Fruit fly (Drosophila melanogaster) whole organism, embryonic: Measurements from ENCODE around the gene mRpL48.

Experiments used
- B-H1 ChIP-seq: fragments of 200-800 bp; sonication (Bioruptor generic); IDR thresholded peaks from 3 replicates; pipeline ENCODE4 v1.3.6; 2022; ENCODE audit warnings: missing biosample characterization, missing genetic modification characterization
- Blimp-1 ChIP-seq: fragments of 200-800 bp; sonication (Bioruptor generic); optimal IDR thresholded peaks from 3 replicates; lab custom pipeline; 2018; ENCODE audit warnings: missing biosample characterization, missing genetic modification characterization, mild to moderate bottlenecking, moderate library complexity, missing genetic modification reagents
- CG10209 ChIP-seq: fragments of 200-800 bp; sonication (Bioruptor generic); optimal IDR thresholded peaks from 3 replicates; lab custom pipeline; 2017; ENCODE audit warnings: missing biosample characterization, mild to moderate bottlenecking, missing genetic modification characterization, missing genetic modification reagents
- CG13123 ChIP-seq: fragments of 200-800 bp; sonication (Bioruptor generic); optimal IDR thresholded peaks from 2 replicates; lab custom pipeline; 2016; ENCODE audit warnings: missing biosample characterization, missing genetic modification characterization
- CG13624 ChIP-seq: fragments of 200-800 bp; sonication (Bioruptor generic); optimal IDR thresholded peaks from 2 replicates; lab custom pipeline; 2016; ENCODE audit warnings: missing biosample characterization, missing genetic modification characterization
- CG18262 ChIP-seq: fragments of 200-800 bp; optimal IDR thresholded peaks from 3 replicates; lab custom pipeline; 2019; ENCODE audit warnings: missing biosample characterization, mild to moderate bottlenecking, missing genetic modification characterization, moderate library complexity
- CG2116 ChIP-seq: fragments of 200-800 bp; sonication (Bioruptor generic); optimal IDR thresholded peaks from 3 replicates; lab custom pipeline; 2018; ENCODE audit warnings: missing biosample characterization, mild to moderate bottlenecking, missing genetic modification characterization
- CG2199 ChIP-seq: fragments of 200-800 bp; sonication (Bioruptor generic); IDR thresholded peaks from 3 replicates; pipeline ENCODE4 v1.3.6; 2022; ENCODE audit warnings: missing biosample characterization, missing genetic modification characterization
- CG30431 ChIP-seq: fragments of 200-800 bp; sonication (Bioruptor generic); optimal IDR thresholded peaks from 2 replicates; lab custom pipeline; 2017; ENCODE audit warnings: missing biosample characterization, missing genetic modification characterization
- CG33213 ChIP-seq: fragments of 200-800 bp; sonication (Bioruptor generic); optimal IDR thresholded peaks from 3 replicates; lab custom pipeline; 2016; ENCODE audit warnings: missing biosample characterization, missing genetic modification characterization
- CG33557 ChIP-seq: fragments of 200-800 bp; sonication (Bioruptor generic); optimal IDR thresholded peaks from 2 replicates; lab custom pipeline; 2019; ENCODE audit warnings: missing biosample characterization, mild to moderate bottlenecking, missing genetic modification characterization, moderate library complexity
- CG34422 ChIP-seq: fragments of 200-800 bp; sonication (Bioruptor generic); IDR thresholded peaks from 3 replicates; pipeline ENCODE4 v1.3.6; 2022; ENCODE audit warnings: missing biosample characterization, missing genetic modification characterization
- CG4282 ChIP-seq: fragments of 200-800 bp; sonication (Bioruptor generic); optimal IDR thresholded peaks from 2 replicates; lab custom pipeline; 2016; ENCODE audit warnings: missing biosample characterization, missing genetic modification characterization
- CG4707 ChIP-seq: fragments of 200-800 bp; sonication (Bioruptor generic); optimal IDR thresholded peaks from 2 replicates; lab custom pipeline; 2018; ENCODE audit warnings: missing biosample characterization, mild to moderate bottlenecking, missing genetic modification characterization, moderate library complexity
- CG7987 ChIP-seq: fragments of 200-800 bp; sonication (Bioruptor generic); optimal IDR thresholded peaks from 2 replicates; lab custom pipeline; 2018; ENCODE audit warnings: missing biosample characterization, mild to moderate bottlenecking, missing genetic modification characterization, moderate library complexity
- CTCF ChIP-seq: fragments of 200-800 bp; sonication (Bioruptor generic); optimal IDR thresholded peaks from 2 replicates; lab custom pipeline; 2017; ENCODE audit warnings: missing biosample characterization, mild to moderate bottlenecking, missing genetic modification characterization, moderate library complexity
- Dbx ChIP-seq: fragments of 200-800 bp; sonication (Bioruptor generic); IDR thresholded peaks from 3 replicates; pipeline ENCODE4 v1.3.6; 2022; ENCODE audit warnings: missing biosample characterization, missing genetic modification characterization
- Eip74EF ChIP-seq, 2 experiments: fragments of 200-800 bp in 1 of 2; fragments of >200 bp in 1 of 2; sonication (Bioruptor generic) in 1 of 2; optimal IDR thresholded peaks; 2 replicates each; lab custom pipeline; 2017 to 2019; ENCODE audit warnings: missing biosample characterization in 2 of 2, missing genetic modification characterization in 2 of 2, mild to moderate bottlenecking in 1 of 2, moderate library complexity in 1 of 2
- Ets97D ChIP-seq: fragments of 200-800 bp; sonication (Bioruptor generic); optimal IDR thresholded peaks from 3 replicates; lab custom pipeline; 2016; ENCODE audit warnings: missing biosample characterization, missing genetic modification characterization
- GATAe ChIP-seq: fragments of 200-800 bp; sonication (Bioruptor generic); conservative IDR thresholded peaks from 2 replicates; pipeline ENCODE4 v1.3.6; 2022; ENCODE audit warnings: missing biosample characterization, missing genetic modification characterization
- Gsc ChIP-seq: fragments of 200-800 bp; sonication (Bioruptor generic); IDR thresholded peaks from 2 replicates; pipeline ENCODE4 v1.3.6; 2022; ENCODE audit warnings: missing biosample characterization, missing genetic modification characterization
- Oaz ChIP-seq: fragments of 200-800 bp; sonication (Bioruptor generic); IDR thresholded peaks from 2 replicates; pipeline ENCODE4 v1.3.6; 2022; ENCODE audit warnings: missing biosample characterization, missing genetic modification characterization
- PHDP ChIP-seq: fragments of 200-800 bp; sonication (Bioruptor generic); optimal IDR thresholded peaks from 3 replicates; lab custom pipeline; 2018; ENCODE audit warnings: missing biosample characterization, mild to moderate bottlenecking, missing genetic modification characterization, moderate library complexity
- YL-1 ChIP-seq: fragments of 200-800 bp; sonication (Bioruptor generic); optimal IDR thresholded peaks from 3 replicates; lab custom pipeline; 2017; ENCODE audit warnings: missing biosample characterization, mild to moderate bottlenecking, missing genetic modification characterization
- abd-A ChIP-seq: fragments of 200-800 bp; sonication (Bioruptor generic); optimal IDR thresholded peaks from 3 replicates; lab custom pipeline; 2019; ENCODE audit warnings: missing biosample characterization, mild to moderate bottlenecking, missing genetic modification characterization, moderate library complexity
- ap ChIP-seq: fragments of 200-800 bp; sonication (Bioruptor generic); IDR thresholded peaks from 2 replicates; pipeline ENCODE4 v1.3.6; 2022; ENCODE audit warnings: missing biosample characterization, missing genetic modification characterization
- cg ChIP-seq: fragments of 200-800 bp; sonication (Bioruptor generic); optimal IDR thresholded peaks from 3 replicates; lab custom pipeline; 2019; ENCODE audit warnings: missing biosample characterization, mild to moderate bottlenecking, missing genetic modification characterization, moderate library complexity
- chif ChIP-seq, 2 experiments: fragments of 200-800 bp; sonication (Bioruptor generic); optimal IDR thresholded peaks; 3 replicates each; lab custom pipeline; 2016; ENCODE audit warnings: missing biosample characterization in 2 of 2, missing genetic modification characterization in 2 of 2
- chinmo ChIP-seq: fragments of 200-800 bp; sonication (Bioruptor generic); IDR thresholded peaks from 4 replicates; pipeline ENCODE4 v1.3.6; 2022; ENCODE audit warnings: missing biosample characterization, missing genetic modification characterization; ENCODE audit not compliant: partially characterized antibody
- ci ChIP-seq: fragments of 200-800 bp; sonication (Bioruptor generic); IDR thresholded peaks from 3 replicates; pipeline ENCODE4 v1.3.6; 2022; ENCODE audit warnings: missing biosample characterization, missing genetic modification characterization
- crc ChIP-seq: fragments of 200-800 bp; sonication (Bioruptor generic); optimal IDR thresholded peaks from 2 replicates; lab custom pipeline; 2016; ENCODE audit warnings: missing biosample characterization, missing genetic modification characterization
- crol ChIP-seq: fragments of 200-800 bp; sonication (Bioruptor generic); IDR thresholded peaks from 2 replicates; pipeline ENCODE4 v1.3.6; 2022; ENCODE audit warnings: missing biosample characterization, missing genetic modification characterization
- dmrt11E ChIP-seq: fragments of 200-800 bp; sonication (Bioruptor generic); optimal IDR thresholded peaks from 3 replicates; lab custom pipeline; 2018; ENCODE audit warnings: missing biosample characterization, mild to moderate bottlenecking, missing genetic modification characterization, moderate library complexity
- en ChIP-seq: fragments of 200-800 bp; sonication (Bioruptor generic); optimal IDR thresholded peaks from 2 replicates; lab custom pipeline; 2016; ENCODE audit warnings: missing biosample characterization, missing genetic modification characterization
- ewg ChIP-seq: fragments of 200-800 bp; sonication (Bioruptor generic); optimal IDR thresholded peaks from 3 replicates; lab custom pipeline; 2017; ENCODE audit warnings: mild to moderate bottlenecking, missing biosample characterization, missing genetic modification reagents, missing genetic modification characterization
- fd3F ChIP-seq: fragments of 200-800 bp; sonication (Bioruptor generic); optimal IDR thresholded peaks from 2 replicates; lab custom pipeline; 2018; ENCODE audit warnings: missing biosample characterization, mild to moderate bottlenecking, missing genetic modification characterization, moderate library complexity
- hb ChIP-seq: fragments of 200-800 bp; sonication (Bioruptor generic); IDR thresholded peaks from 3 replicates; pipeline ENCODE4 v1.3.6; 2022; ENCODE audit warnings: missing biosample characterization, missing genetic modification characterization; ENCODE audit not compliant: partially characterized antibody
- her ChIP-seq: fragments of 200-800 bp; sonication (Bioruptor generic); optimal IDR thresholded peaks from 2 replicates; lab custom pipeline; 2016; ENCODE audit warnings: missing biosample characterization, missing genetic modification characterization
- luna ChIP-seq: fragments of 200-800 bp; sonication (Bioruptor generic); optimal IDR thresholded peaks from 2 replicates; lab custom pipeline; 2016; ENCODE audit warnings: missing biosample characterization, missing genetic modification characterization
- onecut ChIP-seq: fragments of 200-800 bp; sonication (Bioruptor generic); IDR thresholded peaks from 2 replicates; pipeline ENCODE4 v1.3.6; 2022; ENCODE audit warnings: missing biosample characterization, missing genetic modification characterization
- phol ChIP-seq: fragments of 200-800 bp; sonication (Bioruptor generic); optimal IDR thresholded peaks from 3 replicates; lab custom pipeline; 2018; ENCODE audit warnings: missing biosample characterization, mild to moderate bottlenecking, missing genetic modification characterization, moderate library complexity
- pros ChIP-seq: fragments of 200-800 bp; sonication (Bioruptor generic); optimal IDR thresholded peaks from 3 replicates; lab custom pipeline; 2019; ENCODE audit warnings: missing biosample characterization, mild to moderate bottlenecking, missing genetic modification characterization, moderate library complexity
- sens-2 ChIP-seq: fragments of 200-800 bp; sonication (Bioruptor generic); IDR thresholded peaks from 2 replicates; pipeline ENCODE4 v1.3.6; 2022; ENCODE audit warnings: missing biosample characterization, missing genetic modification characterization
- sim ChIP-seq: fragments of 200-800 bp; sonication (Bioruptor generic); IDR thresholded peaks from 2 replicates; pipeline ENCODE4 v1.3.6; 2022; ENCODE audit warnings: missing biosample characterization, missing genetic modification characterization
- sna ChIP-seq: fragments of 200-800 bp; sonication (Bioruptor generic); IDR thresholded peaks from 2 replicates; pipeline ENCODE4 v1.3.6; 2022; ENCODE audit warnings: missing biosample characterization, missing genetic modification characterization; ENCODE audit not compliant: partially characterized antibody
- sug ChIP-seq: fragments of 200-800 bp; optimal IDR thresholded peaks from 2 replicates; lab custom pipeline; 2019; ENCODE audit warnings: missing biosample characterization, mild to moderate bottlenecking, missing genetic modification characterization, moderate library complexity
- tna ChIP-seq: fragments of 200-800 bp; sonication (Bioruptor generic); IDR thresholded peaks from 2 replicates; pipeline ENCODE4 v1.3.6; 2022; ENCODE audit warnings: missing biosample characterization, missing genetic modification characterization; ENCODE audit not compliant: partially characterized antibody
- twi ChIP-seq: fragments of 200-800 bp; optimal IDR thresholded peaks from 2 replicates; lab custom pipeline; 2019; ENCODE audit warnings: missing biosample characterization, mild to moderate bottlenecking, missing genetic modification characterization, moderate library complexity
- vfl ChIP-seq: fragments of 200-800 bp; sonication (Bioruptor generic); optimal IDR thresholded peaks from 2 replicates; lab custom pipeline; 2016; ENCODE audit warnings: missing biosample characterization, missing genetic modification characterization
- vvl ChIP-seq: fragments of 200-800 bp; sonication (Bioruptor generic); IDR thresholded peaks from 2 replicates; pipeline ENCODE4 v1.3.6; 2022; ENCODE audit warnings: missing biosample characterization, missing genetic modification characterization

Gene mRpL48

dm6 chr2L:1672111-1672718 lies 38.0 kb upstream of the mRpL48 start:
- no peak for TF ChIP-seq crc (GFP tag; lab: Kevin White, UChicago)
- no peak for TF ChIP-seq CG7987 (GFP tag; lab: Kevin White, UChicago)
- TF ChIP-seq ewg (GFP tag; lab: Kevin White, UChicago) = peak; percentile 73
- TF ChIP-seq CG4707 (GFP tag; lab: Kevin White, UChicago) = no peak
- TF ChIP-seq pros (GFP tag; lab: Kevin White, UChicago) = peak; percentile 78
- TF ChIP-seq abd-A (tag; lab: Kevin White, UChicago) = peak; percentile 29
- no peak for TF ChIP-seq sug (tag; lab: Kevin White, UChicago)
- peak; percentile 15 for TF ChIP-seq Blimp-1 (GFP tag; lab: Kevin White, UChicago)
- no peak for TF ChIP-seq hb (GFP tag; lab: Robert Waterston, UW)
- no peak for TF ChIP-seq fd3F (GFP tag; lab: Kevin White, UChicago)
- TF ChIP-seq cg (GFP tag; lab: Kevin White, UChicago) = peak; percentile 30
- no peak for TF ChIP-seq Oaz
- no peak for TF ChIP-seq CG18262 (tag; lab: Kevin White, UChicago)
- TF ChIP-seq chinmo (GFP tag; lab: Robert Waterston, UW) = peak; percentile 92
- peak; percentile 93 for TF ChIP-seq onecut (GFP tag; lab: Robert Waterston, UW)
- TF ChIP-seq YL-1 (GFP tag; lab: Kevin White, UChicago) = no peak
- TF ChIP-seq CG2199 = no peak
- 0 out of 3 replicates have a peak, but pooled peaks have one; percentile 30 for TF ChIP-seq ci (GFP tag; lab: Robert Waterston, UW)
- TF ChIP-seq crol (GFP tag; lab: Robert Waterston, UW) = peak; percentile 66; the same call in 1 of the 2 replicates

- no peak for TF ChIP-seq dmrt11E (tag; lab: Kevin White, UChicago)
- no peak for TF ChIP-seq chif (GFP tag; optimal IDR thresholded peaks at IDR 0.05; lab: Kevin White, UChicago)
- TF ChIP-seq luna = no peak
- no peak for TF ChIP-seq Gsc (GFP tag; lab: Robert Waterston, UW)
- TF ChIP-seq tna (GFP tag; lab: Robert Waterston, UW) = no peak
- no peak for TF ChIP-seq CTCF (GFP tag; lab: Kevin White, UChicago)
- TF ChIP-seq CG13123 (GFP tag; lab: Kevin White, UChicago) = no peak
- no peak for TF ChIP-seq en (GFP tag; lab: Kevin White, UChicago)
- TF ChIP-seq CG4282 = no peak
- no peak for TF ChIP-seq CG2116
- TF ChIP-seq B-H1 (GFP tag; lab: Robert Waterston, UW) = no peak
- no peak for TF ChIP-seq sim (GFP tag; lab: Robert Waterston, UW)
- TF ChIP-seq CG33213 = no peak
- TF ChIP-seq CG10209 (GFP tag; lab: Kevin White, UChicago) = no peak
- TF ChIP-seq vvl (GFP tag; lab: Robert Waterston, UW) = no peak
- no peak for TF ChIP-seq PHDP (tag; lab: Kevin White, UChicago)
- 0 out of 3 replicates have a peak, but pooled peaks have one; percentile 8 for TF ChIP-seq Dbx (GFP tag; lab: Robert Waterston, UW)
- TF ChIP-seq twi (tag; lab: Kevin White, UChicago) = no peak
- TF ChIP-seq CG30431 (GFP tag; lab: Kevin White, UChicago) = no peak
- TF ChIP-seq phol (tag; lab: Kevin White, UChicago) = no peak
- no peak for TF ChIP-seq vfl (GFP tag; lab: Kevin White, UChicago)
- TF ChIP-seq CG34422 (GFP tag; lab: Robert Waterston, UW) = no peak
- peak; percentile 69; the same call in 1 of the 2 replicates for TF ChIP-seq sens-2 (GFP tag; lab: Robert Waterston, UW)
- no peak for TF ChIP-seq CG33557 (GFP tag; lab: Kevin White, UChicago)
- no peak for TF ChIP-seq Eip74EF (GFP tag; optimal IDR thresholded peaks at IDR 0.05; lab: Kevin White, UChicago)
- TF ChIP-seq her (GFP tag; lab: Kevin White, UChicago) = no peak
- peak; percentile 32; the same call in 1 of the 2 replicates for TF ChIP-seq GATAe (GFP tag; lab: Robert Waterston, UW)
- TF ChIP-seq ap (GFP tag; lab: Robert Waterston, UW) = no peak
- TF ChIP-seq sna = no peak
- TF ChIP-seq CG13624 (GFP tag; lab: Kevin White, UChicago) = peak; percentile 35
- TF ChIP-seq Ets97D (GFP tag; lab: Kevin White, UChicago) = no peak
- no peak for TF ChIP-seq fd3F (GFP tag; lab: Kevin White, UChicago)
These were observed 17.4 kb upstream of the mRpL48 start for dm6 chr2L:1692857-1693256.
